Fruit fly (Drosophila melanogaster) Kc167 (cell line): ENCODE results near the gene CG9330.

Source experiments
- Myc ChIP-seq: fragments of >200 bp; optimal IDR thresholded peaks from 2 replicates; lab custom pipeline; 2017; ENCODE audit warnings: missing external identifiers
- Sin3A ChIP-seq: fragments of >200 bp; optimal IDR thresholded peaks from 2 replicates; lab custom pipeline; 2018; ENCODE audit warnings: missing external identifiers
- h ChIP-seq: fragments of >200 bp; optimal IDR thresholded peaks from 3 replicates; lab custom pipeline; 2018; ENCODE audit warnings: missing external identifiers
- psq ChIP-seq: fragments of >200 bp; optimal IDR thresholded peaks from 2 replicates; lab custom pipeline; 2017; ENCODE audit warnings: missing external identifiers
- ttk ChIP-seq: sonication (Bioruptor generic); optimal IDR thresholded peaks from 2 replicates; lab custom pipeline; 2017; ENCODE audit warnings: missing external identifiers

dm6 chr3L:19557996-19558375 lies 28.1 kb upstream of the CG9330 start:
- TF ChIP-seq h (lab: Kevin White, UChicago) (no peak), psq (no peak), ttk (lab: Kevin White, UChicago) (no peak), Sin3A (no peak), Myc (lab: Kevin White, UChicago) (no peak)
